Fruit fly (Drosophila melanogaster): Measurements from ENCODE around the gene CG14292.

DNA sequence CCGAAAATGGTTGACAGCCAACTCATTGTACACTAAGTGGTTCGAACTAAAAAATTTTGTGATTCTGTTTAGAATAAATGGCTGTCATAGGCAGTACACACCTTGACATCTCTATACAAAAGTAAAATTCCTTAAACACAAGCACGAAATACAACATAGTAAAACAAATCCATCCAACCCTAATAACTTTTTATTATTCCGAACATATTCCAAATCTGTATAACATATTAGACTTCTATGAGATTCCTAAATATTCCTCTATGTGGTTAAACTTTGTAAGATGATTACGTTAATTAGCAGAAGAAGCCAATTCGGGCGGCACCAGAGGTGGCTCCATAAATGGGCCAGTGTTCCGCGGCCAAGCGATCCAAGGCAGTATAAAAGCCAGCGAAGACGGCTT lies 3.3 kb downstream of the CG14292 start, which contains the start of gene CG14294:
- TF ChIP-seq CG3995 (GFP tag; optimal IDR thresholded peaks at IDR 0.05): no peak
- TF ChIP-seq CG11247 (GFP tag; IDR thresholded peaks at IDR 0.05): no peak
- no peak for TF ChIP-seq chm (GFP tag; IDR thresholded peaks at IDR 0.05)
- TF ChIP-seq Sox100B (GFP tag; optimal IDR thresholded peaks at IDR 0.05): no peak
- TF ChIP-seq zf30C (GFP tag; optimal IDR thresholded peaks at IDR 0.05): no peak
- TF ChIP-seq Mad (GFP tag; optimal IDR thresholded peaks at IDR 0.05): no peak
- no peak for TF ChIP-seq CG6175 (GFP tag; IDR thresholded peaks at IDR 0.05)
